Worm (Caenorhabditis elegans) whole organism, young adult: ENCODE measurements around the gene prp-19.
A peak's percentile ranks its signal among the peaks of the same experiment; 100 is the strongest.

Source experiments
- B0336.3 ChIP-seq: fragments of 200-800 bp; sonication (Bioruptor generic); IDR thresholded peaks from 2 replicates; pipeline ENCODE4 v1.3.6; 2022; ENCODE audit warnings: missing genetic modification characterization, missing compliant biosample characterization
- F10E7.11 ChIP-seq: sonication (generic microtip); optimal IDR thresholded peaks from 2 replicates; lab custom pipeline; 2017; ENCODE audit warnings: mild to moderate bottlenecking, missing genetic modification characterization, moderate library complexity, missing compliant biosample characterization
- F23B12.7 ChIP-seq: sonication (generic microtip); optimal IDR thresholded peaks from 2 replicates; lab custom pipeline; 2017; ENCODE audit warnings: missing genetic modification characterization, mild to moderate bottlenecking, missing compliant biosample characterization, antibody characterized with exemption, moderate library complexity; ENCODE audit not compliant: insufficient read depth
- F39B2.1 ChIP-seq: fragments of 200-800 bp; sonication (Bioruptor generic); IDR thresholded peaks from 2 replicates; pipeline ENCODE4 v1.3.6; 2022; ENCODE audit warnings: missing genetic modification reagents, missing genetic modification characterization, missing compliant biosample characterization
- F57A8.1 ChIP-seq: fragments of 200-800 bp; sonication (Bioruptor generic); optimal IDR thresholded peaks from 2 replicates; lab custom pipeline; 2018; ENCODE audit warnings: mild to moderate bottlenecking, missing genetic modification characterization, moderate library complexity, missing compliant biosample characterization
- T26A5.8 ChIP-seq: sonication (generic microtip); optimal IDR thresholded peaks from 2 replicates; lab custom pipeline; 2016; ENCODE audit warnings: missing genetic modification characterization, missing compliant biosample characterization
- Y53F4B.3 ChIP-seq: fragments of 200-800 bp; sonication (Bioruptor generic); IDR thresholded peaks from 2 replicates; pipeline ENCODE4 v1.3.6; 2022; ENCODE audit warnings: missing genetic modification reagents, missing genetic modification characterization, missing compliant biosample characterization
- Y56A3A.18 ChIP-seq: fragments of 200-800 bp; sonication (Bioruptor generic); IDR thresholded peaks from 2 replicates; pipeline ENCODE4 v1.3.6; 2022; ENCODE audit warnings: missing genetic modification reagents, missing genetic modification characterization, missing compliant biosample characterization
- Y67H2A.10 ChIP-seq: fragments of 200-800 bp; sonication (Bioruptor generic); conservative IDR thresholded peaks from 2 replicates; pipeline ENCODE4 v1.3.6; 2022; ENCODE audit warnings: missing genetic modification reagents, missing genetic modification characterization, missing compliant biosample characterization
- akir-1 ChIP-seq: fragments of 200-800 bp; sonication (Bioruptor generic); optimal IDR thresholded peaks from 2 replicates; lab custom pipeline; 2018; ENCODE audit warnings: mild to moderate bottlenecking, missing genetic modification characterization, moderate library complexity, missing compliant biosample characterization
- atf-7 ChIP-seq: sonication (generic microtip); optimal IDR thresholded peaks from 2 replicates; lab custom pipeline; 2017; ENCODE audit warnings: mild to moderate bottlenecking, missing genetic modification characterization, missing compliant biosample characterization
- attf-3 ChIP-seq: fragments of 200-800 bp; sonication (Bioruptor generic); conservative IDR thresholded peaks from 2 replicates; pipeline ENCODE4 v1.3.6; 2022; ENCODE audit warnings: missing genetic modification reagents, missing genetic modification characterization, missing compliant biosample characterization
- attf-5 ChIP-seq: fragments of 200-800 bp; sonication (Bioruptor generic); optimal IDR thresholded peaks from 2 replicates; lab custom pipeline; 2018; ENCODE audit warnings: mild to moderate bottlenecking, missing genetic modification characterization, missing compliant biosample characterization
- ceh-91 ChIP-seq: fragments of 200-800 bp; sonication (Bioruptor generic); IDR thresholded peaks from 2 replicates; pipeline ENCODE4 v1.3.6; 2022; ENCODE audit warnings: missing genetic modification reagents, missing genetic modification characterization, missing compliant biosample characterization
- dox-1 ChIP-seq: fragments of 200-800 bp; sonication (Bioruptor generic); IDR thresholded peaks from 2 replicates; pipeline ENCODE4 v1.3.6; 2022; ENCODE audit warnings: missing genetic modification reagents, missing genetic modification characterization, missing compliant biosample characterization
- dpl-1 ChIP-seq: fragments of 150-350 bp; optimal IDR thresholded peaks from 2 replicates; lab custom pipeline; 2014; ENCODE audit warnings: missing biosample characterization, missing genetic modification reagents, missing genetic modification characterization
- efl-1 ChIP-seq: fragments of 150-350 bp; optimal IDR thresholded peaks from 2 replicates; lab custom pipeline; 2014; ENCODE audit warnings: missing biosample characterization, missing genetic modification reagents, missing genetic modification characterization
- ekl-4 ChIP-seq: fragments of 200-800 bp; sonication (Bioruptor generic); IDR thresholded peaks from 2 replicates; pipeline ENCODE4 v1.3.6; 2022; ENCODE audit warnings: missing genetic modification reagents, missing genetic modification characterization, missing compliant biosample characterization
- gei-17 ChIP-seq: fragments of 200-800 bp; sonication (Bioruptor generic); optimal IDR thresholded peaks from 2 replicates; lab custom pipeline; 2018; ENCODE audit warnings: mild to moderate bottlenecking, missing genetic modification characterization, missing compliant biosample characterization
- him-1 ChIP-seq: sonication (generic microtip); optimal IDR thresholded peaks from 2 replicates; lab custom pipeline; 2016; ENCODE audit warnings: missing genotype, missing genetic modification reagents, missing genetic modification characterization, missing compliant biosample characterization
- hmg-1.2 ChIP-seq: fragments of 200-800 bp; sonication (Bioruptor generic); IDR thresholded peaks from 2 replicates; pipeline ENCODE4 v1.3.6; 2022; ENCODE audit warnings: missing genetic modification reagents, missing genetic modification characterization, missing compliant biosample characterization
- hrde-1 ChIP-seq: sonication (generic microtip); optimal IDR thresholded peaks from 2 replicates; lab custom pipeline; 2016; ENCODE audit warnings: missing genetic modification characterization, mild to moderate bottlenecking, missing compliant biosample characterization, moderate library complexity, missing genotype, missing genetic modification reagents, borderline replicate concordance
- let-526 ChIP-seq: fragments of 200-800 bp; sonication (Bioruptor generic); IDR thresholded peaks from 2 replicates; pipeline ENCODE4 v1.3.6; 2022; ENCODE audit warnings: missing genetic modification reagents, missing genetic modification characterization, missing compliant biosample characterization
- lin-35 ChIP-seq, 3 experiments: fragments of 150-350 bp in 2 of 3; sonication (generic microtip) in 1 of 3; optimal IDR thresholded peaks; 2 replicates each; lab custom pipeline; 2014 to 2018; ENCODE audit warnings: missing biosample characterization in 3 of 3, missing genetic modification characterization in 3 of 3, missing genetic modification reagents in 3 of 3
- lin-54 ChIP-seq: fragments of 200-800 bp; sonication (Bioruptor generic); optimal IDR thresholded peaks from 2 replicates; lab custom pipeline; 2018; ENCODE audit warnings: mild to moderate bottlenecking, missing genetic modification characterization, missing compliant biosample characterization
- lsy-27 ChIP-seq: sonication (generic microtip); optimal IDR thresholded peaks from 2 replicates; lab custom pipeline; 2017; ENCODE audit warnings: missing genetic modification characterization, mild to moderate bottlenecking, missing compliant biosample characterization, antibody characterized with exemption, missing genotype, borderline replicate concordance; ENCODE audit not compliant: insufficient read depth
- madf-10 ChIP-seq: sonication (generic microtip); optimal IDR thresholded peaks from 2 replicates; lab custom pipeline; 2016; ENCODE audit warnings: mild to moderate bottlenecking, missing genetic modification characterization, missing compliant biosample characterization
- madf-6 ChIP-seq: fragments of 200-800 bp; sonication (Bioruptor generic); IDR thresholded peaks from 2 replicates; pipeline ENCODE4 v1.3.6; 2022; ENCODE audit warnings: missing genetic modification reagents, missing genetic modification characterization, missing compliant biosample characterization
- mcd-1 ChIP-seq: fragments of 200-800 bp; sonication (Bioruptor generic); IDR thresholded peaks from 2 replicates; pipeline ENCODE4 v1.3.6; 2022; ENCODE audit warnings: missing genetic modification reagents, missing genetic modification characterization, missing compliant biosample characterization
- mes-4 ChIP-seq: sonication (generic microtip); optimal IDR thresholded peaks from 2 replicates; lab custom pipeline; 2016; ENCODE audit warnings: missing genotype, missing genetic modification characterization, missing compliant biosample characterization
- nfya-1 ChIP-seq: sonication (generic microtip); optimal IDR thresholded peaks from 2 replicates; lab custom pipeline; 2017; ENCODE audit warnings: antibody characterized with exemption, missing compliant biosample characterization, missing genetic modification characterization, borderline replicate concordance; ENCODE audit not compliant: insufficient read depth
- nfyb-1 ChIP-seq: fragments of 200-800 bp; sonication (Bioruptor generic); IDR thresholded peaks from 2 replicates; pipeline ENCODE4 v1.3.6; 2022; ENCODE audit warnings: missing genetic modification reagents, missing genetic modification characterization, missing compliant biosample characterization
- nhr-80 ChIP-seq: sonication (generic microtip); optimal IDR thresholded peaks from 2 replicates; lab custom pipeline; 2016; ENCODE audit warnings: missing genetic modification characterization, missing compliant biosample characterization
- nhr-90 ChIP-seq: sonication (generic microtip); optimal IDR thresholded peaks from 2 replicates; lab custom pipeline; 2016; ENCODE audit warnings: missing genotype, mild to moderate bottlenecking, missing genetic modification characterization, missing compliant biosample characterization
- pbrm-1 ChIP-seq: fragments of 200-800 bp; sonication (Bioruptor generic); IDR thresholded peaks from 2 replicates; pipeline ENCODE4 v1.3.6; 2022; ENCODE audit warnings: missing genetic modification reagents, missing genetic modification characterization, missing compliant biosample characterization
- pha-4 ChIP-seq: fragments of 150-350 bp; sonication (generic microtip); optimal IDR thresholded peaks from 2 replicates; lab custom pipeline; 2014; ENCODE audit warnings: missing biosample characterization, missing genetic modification reagents, missing genetic modification characterization
- sea-2 ChIP-seq: fragments of 200-800 bp; sonication (Bioruptor generic); IDR thresholded peaks from 2 replicates; pipeline ENCODE4 v1.3.6; 2022; ENCODE audit warnings: missing genetic modification characterization, missing compliant biosample characterization
- sptf-2 ChIP-seq: fragments of 200-800 bp; sonication (Bioruptor generic); optimal IDR thresholded peaks from 2 replicates; lab custom pipeline; 2018; ENCODE audit warnings: mild to moderate bottlenecking, missing genetic modification characterization, missing compliant biosample characterization
- unc-130 ChIP-seq: sonication (generic microtip); optimal IDR thresholded peaks from 2 replicates; lab custom pipeline; 2016; ENCODE audit warnings: missing genetic modification reagents, missing genetic modification characterization, missing compliant biosample characterization
- ztf-26 ChIP-seq: sonication (generic microtip); optimal IDR thresholded peaks from 2 replicates; lab custom pipeline; 2017; ENCODE audit warnings: missing genetic modification characterization, missing compliant biosample characterization
- ztf-3 ChIP-seq: fragments of 200-800 bp; sonication (Bioruptor generic); optimal IDR thresholded peaks from 2 replicates; lab custom pipeline; 2018; ENCODE audit warnings: mild to moderate bottlenecking, missing genetic modification characterization, missing compliant biosample characterization

prp-19 gene

DNA sequence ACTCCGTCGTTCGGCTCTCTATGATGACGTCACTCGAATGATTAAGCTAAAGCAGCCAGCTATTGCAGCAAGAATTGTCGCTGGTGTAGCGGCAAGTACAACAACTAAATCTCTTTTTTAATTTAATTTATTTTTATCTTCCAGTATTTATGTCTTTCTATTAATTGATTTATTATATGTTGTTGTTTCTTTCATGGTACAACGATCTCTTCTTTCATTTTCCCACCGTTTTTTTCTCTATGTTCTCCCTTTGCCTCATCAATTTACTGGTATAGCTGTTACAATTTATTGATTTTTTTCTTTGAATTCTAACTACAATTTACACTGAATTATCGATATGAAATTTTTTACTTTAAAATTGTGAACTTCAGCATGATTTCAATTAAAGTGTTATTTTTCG is 23.8 kb upstream of the prp-19 start, which contains the start of gene moc-6:
moc-6 (plus strand) TSS at position 301 of the 400 bp plus-strand sequence.
- TF ChIP-seq Y56A3A.18 (GFP tag; lab: Robert Waterston, UW) (no peak), madf-6 (GFP tag; lab: Robert Waterston, UW) (no peak), him-1 (tag; lab: Kevin White, UChicago) (no peak), akir-1 (GFP tag; lab: Kevin White, UChicago) (no peak), pha-4 (no peak), F39B2.1 (GFP tag; lab: Robert Waterston, UW) (no peak), gei-17 (no peak), nhr-90 (no peak), lin-54 (GFP tag; lab: Kevin White, UChicago) (no peak), ceh-91 (no peak), let-526 (no peak)

DNA sequence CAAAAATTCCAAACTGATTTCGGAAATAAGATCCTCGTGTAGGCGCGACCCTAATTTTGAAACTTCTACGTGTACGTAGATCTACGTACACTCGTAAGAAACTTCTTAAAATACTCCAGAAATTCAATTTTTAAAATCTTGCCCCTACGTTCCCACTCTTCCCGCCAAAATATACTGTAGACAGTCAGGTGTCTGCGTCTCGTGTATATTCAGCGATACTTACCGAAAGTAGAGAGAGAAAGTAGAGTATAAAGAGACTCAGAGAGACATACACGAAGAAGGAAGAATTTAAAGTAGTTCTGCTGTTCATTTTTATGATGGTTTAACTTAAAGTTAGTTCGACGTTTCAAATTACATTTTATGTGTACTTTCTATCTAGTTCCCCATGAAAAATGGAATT is 21.4 kb upstream of the prp-19 start:
- TF ChIP-seq F39B2.1 (GFP tag; lab: Robert Waterston, UW) = no peak
- peak; percentile 20; the same call in 1 of the 2 replicates for TF ChIP-seq hmg-1.2 (GFP tag; lab: Robert Waterston, UW)

DNA sequence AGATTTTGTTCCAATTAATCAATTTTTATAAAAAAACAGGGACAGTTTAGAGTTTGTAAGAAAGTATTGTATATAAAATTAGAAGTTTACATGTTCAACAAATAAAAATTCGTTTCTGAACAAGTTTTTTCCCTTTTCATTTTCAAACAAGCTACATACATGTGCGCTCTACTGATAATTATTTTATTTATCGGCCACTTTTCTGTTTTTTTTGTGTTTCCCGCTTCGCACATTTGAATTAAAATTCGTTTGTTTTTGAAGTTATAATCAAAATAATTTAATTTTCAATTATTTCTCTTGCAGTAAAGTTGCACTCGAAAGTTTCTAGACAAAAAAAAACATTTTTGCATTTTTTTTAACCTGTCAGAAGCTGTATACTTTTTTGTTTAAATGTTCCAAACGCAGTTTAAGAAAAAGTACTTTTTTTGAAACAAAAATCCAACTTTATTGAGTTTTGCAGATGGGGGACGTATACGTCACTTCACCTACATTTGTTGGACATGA is 18.9 kb upstream of the prp-19 start, which contains the start of gene hira-1:
hira-1 (plus strand) TSS at position 454 of the 504 bp plus-strand sequence.
- TF ChIP-seq Y67H2A.10 (GFP tag; lab: Robert Waterston, UW) = no peak
- TF ChIP-seq lsy-27 (tag; lab: Kevin White, UChicago) = no peak
- no peak for TF ChIP-seq ceh-91
- no peak for TF ChIP-seq attf-3 (GFP tag; lab: Robert Waterston, UW)
- no peak for TF ChIP-seq pha-4
- TF ChIP-seq sptf-2 = no peak
- no peak for TF ChIP-seq T26A5.8 (tag; lab: Kevin White, UChicago)
- TF ChIP-seq F10E7.11 (tag; lab: Kevin White, UChicago) = no peak
- TF ChIP-seq hrde-1 = no peak
- TF ChIP-seq lin-35 (GFP tag; optimal IDR thresholded peaks at IDR 0.05; lab: Kevin White, UChicago) = peak in 1 of 3 experiments; percentile 42
- TF ChIP-seq nhr-80 = no peak
- TF ChIP-seq B0336.3 (GFP tag; lab: Robert Waterston, UW) = no peak
- no peak for TF ChIP-seq pbrm-1 (GFP tag; lab: Robert Waterston, UW)
- no peak for TF ChIP-seq Y53F4B.3 (GFP tag; lab: Robert Waterston, UW)
- TF ChIP-seq nfya-1 (tag; lab: Kevin White, UChicago) = no peak
- peak; percentile 17 for TF ChIP-seq attf-5
- TF ChIP-seq F57A8.1 (GFP tag; lab: Kevin White, UChicago) = no peak
- TF ChIP-seq mcd-1 (GFP tag; lab: Robert Waterston, UW) = peak; percentile 50; the same call in 1 of the 2 replicates
- TF ChIP-seq madf-10 (tag; lab: Kevin White, UChicago) = no peak
- TF ChIP-seq ztf-26 (tag; lab: Kevin White, UChicago) = no peak
- no peak for TF ChIP-seq F39B2.1 (GFP tag; lab: Robert Waterston, UW)
- no peak for TF ChIP-seq dpl-1 (GFP tag; lab: Kevin White, UChicago)
- no peak for TF ChIP-seq mes-4 (tag; lab: Kevin White, UChicago)
- TF ChIP-seq lin-54 (GFP tag; lab: Kevin White, UChicago) = peak; percentile 37
- TF ChIP-seq F23B12.7 (tag; lab: Kevin White, UChicago) = no peak
- no peak for TF ChIP-seq unc-130 (GFP tag; lab: Kevin White, UChicago)
- no peak for TF ChIP-seq dox-1
- TF ChIP-seq sea-2 = no peak
- no peak for TF ChIP-seq nfyb-1 (GFP tag; lab: Robert Waterston, UW)
- TF ChIP-seq efl-1 (GFP tag; lab: Kevin White, UChicago) = peak; percentile 60
- TF ChIP-seq atf-7 (tag; lab: Kevin White, UChicago) = no peak
- no peak for TF ChIP-seq ztf-3
- TF ChIP-seq ekl-4 (GFP tag; lab: Robert Waterston, UW) = no peak
